Worm (Caenorhabditis elegans) whole organism, midembryonic: ENCODE measurements around the gene syg-2.

Experiments
- T22C8.4 ChIP-seq: fragments of 200-800 bp; sonication (Bioruptor generic); IDR thresholded peaks from 2 replicates; pipeline ENCODE4 v1.3.6; 2022; ENCODE audit warnings: missing genetic modification characterization, missing compliant biosample characterization
- cog-1 ChIP-seq: sonication (generic microtip); optimal IDR thresholded peaks from 2 replicates; lab custom pipeline; 2016; ENCODE audit warnings: missing genetic modification characterization, missing compliant biosample characterization
- flt-1 ChIP-seq: fragments of 200-800 bp; sonication (Bioruptor generic); IDR thresholded peaks from 2 replicates; pipeline ENCODE4 v1.3.6; 2022; ENCODE audit warnings: missing genetic modification characterization, missing compliant biosample characterization
- klf-2 ChIP-seq: fragments of 200-800 bp; sonication (Bioruptor generic); conservative IDR thresholded peaks from 2 replicates; pipeline ENCODE4 v1.3.6; 2022; ENCODE audit warnings: missing genetic modification reagents, missing genetic modification characterization, missing compliant biosample characterization
- med-1 ChIP-seq: sonication (generic microtip); optimal IDR thresholded peaks from 2 replicates; lab custom pipeline; 2017; ENCODE audit warnings: missing genetic modification characterization, mild to moderate bottlenecking, missing compliant biosample characterization, antibody characterized with exemption, missing genetic modification reagents; ENCODE audit not compliant: insufficient read depth
- ref-1 ChIP-seq: fragments of 200-800 bp; sonication (Bioruptor generic); conservative IDR thresholded peaks from 2 replicates; pipeline ENCODE4 v1.3.6; 2022; ENCODE audit warnings: missing genetic modification reagents, missing genetic modification characterization, missing compliant biosample characterization
- tab-1 ChIP-seq: fragments of 200-800 bp; sonication (Bioruptor generic); IDR thresholded peaks from 2 replicates; pipeline ENCODE4 v1.3.6; 2022; ENCODE audit warnings: missing genetic modification characterization, missing compliant biosample characterization
- ztf-23 ChIP-seq: fragments of 200-800 bp; sonication (Bioruptor generic); IDR thresholded peaks from 2 replicates; pipeline ENCODE4 v1.3.6; 2022; ENCODE audit warnings: missing genetic modification reagents, missing genetic modification characterization, missing compliant biosample characterization
- ztf-29 ChIP-seq: fragments of 200-800 bp; sonication (Bioruptor generic); IDR thresholded peaks from 2 replicates; pipeline ENCODE4 v1.3.6; 2022; ENCODE audit warnings: missing genetic modification reagents, missing genetic modification characterization, missing compliant biosample characterization

The syg-2 gene

DNA sequence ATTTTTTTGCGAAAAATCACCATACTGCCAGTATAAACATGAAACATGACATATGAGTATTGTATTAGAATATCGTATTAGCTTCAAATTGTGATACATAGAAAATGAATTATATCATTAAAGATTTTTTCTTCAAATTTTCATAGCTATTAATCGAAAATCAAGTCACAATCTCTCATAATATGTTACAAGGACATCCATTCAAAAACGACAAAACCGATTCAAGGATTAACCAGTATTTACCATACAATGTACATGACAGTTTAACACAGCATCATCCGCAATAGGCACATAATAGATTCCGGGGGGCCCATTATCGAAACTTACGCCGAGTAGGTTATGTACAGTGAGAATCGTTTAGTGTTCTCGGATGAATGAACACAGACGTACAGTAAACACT is 16.5 kb downstream of the syg-2 start:
- no peak for TF ChIP-seq klf-2 (GFP tag; lab: Robert Waterston, UW)
- no peak for TF ChIP-seq cog-1
- TF ChIP-seq med-1 (GFP tag; lab: Kevin White, UChicago) = no peak

DNA sequence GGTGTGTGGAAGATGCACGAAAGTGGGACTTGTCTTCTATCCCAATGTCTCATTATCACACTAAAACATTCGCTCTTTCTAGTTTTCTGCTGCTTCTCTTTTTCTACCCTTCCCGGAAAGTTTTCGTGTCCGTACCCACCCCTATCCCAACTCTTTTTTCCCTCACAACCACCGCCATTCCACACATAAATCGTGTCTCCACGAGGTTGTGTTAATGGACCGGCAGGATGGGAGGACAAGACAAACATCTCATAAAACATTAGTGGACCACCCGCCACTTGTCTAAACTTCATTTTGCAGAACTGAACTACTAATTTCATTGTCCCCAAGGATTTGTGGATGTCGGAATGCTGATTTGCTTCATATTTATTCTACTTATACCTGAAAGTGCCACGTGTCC is 19.3 kb downstream of the syg-2 start, which contains the start of gene slt-1:
Gene slt-1, plus strand, starts transcription at position 301 of the 400 bp plus-strand sequence.
- TF ChIP-seq ztf-29 (GFP tag; lab: Robert Waterston, UW) (no peak), ref-1 (GFP tag; lab: Robert Waterston, UW) (no peak), T22C8.4 (GFP tag; lab: Robert Waterston, UW) (no peak)

DNA sequence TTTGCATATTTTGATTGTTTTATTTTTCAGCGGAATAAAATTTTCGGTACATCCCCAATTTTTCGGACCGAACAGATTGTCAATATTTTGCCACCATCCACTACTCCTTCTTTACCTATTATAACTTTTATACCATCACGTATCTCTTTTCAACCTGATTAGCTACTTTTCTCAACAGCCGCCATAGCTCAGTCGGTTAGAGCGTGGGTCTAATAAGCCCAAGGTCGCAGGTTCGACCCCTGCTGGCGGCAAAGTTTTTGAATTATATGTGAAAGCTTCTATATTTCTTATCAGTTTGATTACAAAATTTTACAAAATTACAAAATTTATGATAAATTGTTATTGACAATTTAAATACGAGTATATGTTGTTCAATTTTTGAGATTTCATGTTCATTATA is 24.2 kb downstream of the syg-2 start:
- no peak for TF ChIP-seq T22C8.4 (GFP tag; lab: Robert Waterston, UW)
- no peak for TF ChIP-seq ref-1 (GFP tag; lab: Robert Waterston, UW)
- TF ChIP-seq tab-1 = no peak
- TF ChIP-seq med-1 (GFP tag; lab: Kevin White, UChicago) = no peak
- TF ChIP-seq klf-2 (GFP tag; lab: Robert Waterston, UW) = no peak
- TF ChIP-seq ztf-23 (GFP tag; lab: Robert Waterston, UW) = no peak
- TF ChIP-seq flt-1 = no peak
- TF ChIP-seq ztf-29 (GFP tag; lab: Robert Waterston, UW) = no peak
- TF ChIP-seq cog-1 = no peak

DNA sequence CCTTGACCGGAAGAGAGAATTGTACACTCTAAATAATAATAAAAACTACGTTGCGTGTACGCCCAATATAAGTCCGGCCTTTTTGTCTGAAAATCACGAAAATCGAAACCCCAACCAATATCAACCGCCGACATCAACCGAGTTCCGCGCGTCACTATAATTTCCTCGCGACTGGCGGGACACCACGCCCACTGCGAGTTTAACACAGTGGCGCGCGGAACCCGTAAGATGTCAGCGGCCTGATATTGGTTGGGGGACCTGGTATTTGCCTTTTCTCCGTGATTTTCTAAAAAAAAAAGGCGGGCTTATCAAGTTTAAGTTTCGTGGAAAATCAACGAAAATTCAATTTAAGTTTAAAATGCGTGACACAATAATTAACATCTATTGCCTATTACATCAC is 25.7 kb downstream of the syg-2 start:
- TF ChIP-seq T22C8.4 (GFP tag; lab: Robert Waterston, UW) (no peak), cog-1 (no peak), flt-1 (no peak), ztf-29 (GFP tag; lab: Robert Waterston, UW) (no peak), klf-2 (GFP tag; lab: Robert Waterston, UW) (no peak), ztf-23 (GFP tag; lab: Robert Waterston, UW) (no peak), tab-1 (no peak), ref-1 (GFP tag; lab: Robert Waterston, UW) (no peak), med-1 (GFP tag; lab: Kevin White, UChicago) (no peak)

ce11 chrX:14684406-14684927 is 29.7 kb downstream of the syg-2 start, which contains the start of gene csq-1:
TSS of gene csq-1 (plus strand) at chrX:14684877.
- TF ChIP-seq ref-1 (GFP tag; lab: Robert Waterston, UW) (no peak), med-1 (GFP tag; lab: Kevin White, UChicago) (no peak), ztf-23 (GFP tag; lab: Robert Waterston, UW) (no peak), ztf-29 (GFP tag; lab: Robert Waterston, UW) (no peak), tab-1 (no peak), T22C8.4 (GFP tag; lab: Robert Waterston, UW) (no peak), klf-2 (GFP tag; lab: Robert Waterston, UW) (no peak), cog-1 (no peak), flt-1 (no peak)

DNA sequence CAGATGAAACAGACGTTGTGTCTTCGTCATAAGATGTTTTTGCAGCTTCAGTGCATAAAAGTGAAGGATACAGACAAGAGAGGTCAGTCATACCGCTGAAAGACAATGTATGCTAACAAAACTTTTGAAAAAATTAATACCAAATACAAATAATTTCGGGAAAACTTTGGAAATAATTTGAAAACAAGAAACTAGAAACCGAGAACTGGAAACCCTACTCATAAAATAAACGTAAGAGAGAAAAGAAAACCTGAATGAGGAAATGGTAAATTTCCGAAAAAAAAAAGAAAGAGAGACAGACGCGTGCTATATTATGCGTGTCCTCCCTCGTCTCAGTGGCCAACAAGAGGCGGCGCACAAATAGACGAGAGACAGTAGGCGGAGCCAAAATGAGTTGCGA is 38.1 kb downstream of the syg-2 start, which contains the start of gene sox-3:
Gene sox-3, minus strand, starts transcription at position 101 of the 400 bp plus-strand sequence.
- TF ChIP-seq flt-1 = no peak
- no peak for TF ChIP-seq ztf-29 (GFP tag; lab: Robert Waterston, UW)
- no peak for TF ChIP-seq T22C8.4 (GFP tag; lab: Robert Waterston, UW)
- no peak for TF ChIP-seq med-1 (GFP tag; lab: Kevin White, UChicago)
- TF ChIP-seq ztf-23 (GFP tag; lab: Robert Waterston, UW) = no peak

- TF ChIP-seq ztf-29 (GFP tag; lab: Robert Waterston, UW) (no peak), ref-1 (GFP tag; lab: Robert Waterston, UW) (no peak), T22C8.4 (GFP tag; lab: Robert Waterston, UW) (no peak), cog-1 (no peak), flt-1 (no peak), med-1 (GFP tag; lab: Kevin White, UChicago) (no peak)
These were observed 39.9 kb downstream of the syg-2 start for ce11 chrX:14694633-14695177.

DNA sequence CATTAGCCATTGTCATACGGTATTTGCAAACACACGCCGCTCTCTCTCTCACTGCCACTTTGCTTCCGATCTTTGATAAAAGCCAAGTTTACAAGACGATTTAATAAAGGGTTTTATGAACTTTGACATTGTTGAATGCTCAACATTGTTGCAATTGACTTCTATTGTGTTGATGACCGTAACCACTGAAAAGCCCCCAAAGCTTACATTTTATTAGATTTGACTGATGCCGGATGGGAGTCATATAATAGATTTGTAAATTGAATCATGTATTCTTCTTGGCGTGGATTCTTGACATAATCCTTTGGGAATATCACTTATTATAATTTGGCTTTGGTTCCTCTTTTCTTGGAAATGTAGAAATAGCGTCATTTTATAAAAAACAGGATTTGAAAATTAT is 41.1 kb downstream of the syg-2 start:
- TF ChIP-seq tab-1 (no peak), flt-1 (no peak), cog-1 (no peak), ztf-23 (GFP tag; lab: Robert Waterston, UW) (no peak), ref-1 (GFP tag; lab: Robert Waterston, UW) (no peak), klf-2 (GFP tag; lab: Robert Waterston, UW) (no peak), T22C8.4 (GFP tag; lab: Robert Waterston, UW) (no peak), med-1 (GFP tag; lab: Kevin White, UChicago) (no peak)

DNA sequence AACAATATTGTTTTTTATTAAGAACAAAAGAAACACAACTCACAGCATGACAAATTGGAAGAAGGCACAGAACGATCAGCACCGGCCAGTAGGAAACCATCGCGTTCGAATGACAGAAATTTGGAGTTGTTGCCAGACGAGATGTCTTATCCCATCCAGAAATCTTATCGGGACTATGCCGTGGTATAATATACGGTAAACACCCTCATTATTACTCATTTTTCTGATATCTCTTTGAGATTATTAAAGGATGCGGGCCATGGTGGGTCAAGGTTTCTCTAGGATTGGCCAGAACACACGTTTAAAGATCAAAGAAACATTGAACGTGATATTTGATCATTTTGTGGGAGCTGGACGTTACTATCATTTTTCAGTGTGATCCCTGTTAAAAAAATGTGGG is 45.1 kb downstream of the syg-2 start, which contains the start of gene hch-1:
Gene hch-1, minus strand, starts transcription at position 112 of the 400 bp plus-strand sequence.
- TF ChIP-seq T22C8.4 (GFP tag; lab: Robert Waterston, UW) = no peak
- no peak for TF ChIP-seq flt-1
- no peak for TF ChIP-seq ztf-23 (GFP tag; lab: Robert Waterston, UW)
- no peak for TF ChIP-seq ref-1 (GFP tag; lab: Robert Waterston, UW)
- TF ChIP-seq med-1 (GFP tag; lab: Kevin White, UChicago) = no peak
- no peak for TF ChIP-seq cog-1
- no peak for TF ChIP-seq tab-1
- no peak for TF ChIP-seq klf-2 (GFP tag; lab: Robert Waterston, UW)
- TF ChIP-seq ztf-29 (GFP tag; lab: Robert Waterston, UW) = no peak

ce11 chrX:14701490-14701889 is 46.7 kb downstream of the syg-2 start, which contains the start of gene F40E10.5:
TSS of gene F40E10.5 (plus strand) at chrX:14701790.
- no peak for TF ChIP-seq ref-1 (GFP tag; lab: Robert Waterston, UW)
- TF ChIP-seq tab-1 = no peak
- no peak for TF ChIP-seq ztf-23 (GFP tag; lab: Robert Waterston, UW)
- TF ChIP-seq T22C8.4 (GFP tag; lab: Robert Waterston, UW) = no peak
- no peak for TF ChIP-seq klf-2 (GFP tag; lab: Robert Waterston, UW)
- no peak for TF ChIP-seq cog-1
- no peak for TF ChIP-seq flt-1
- no peak for TF ChIP-seq ztf-29 (GFP tag; lab: Robert Waterston, UW)
- no peak for TF ChIP-seq med-1 (GFP tag; lab: Kevin White, UChicago)
